Worm (Caenorhabditis elegans) whole organism, L2 larva: Measurements from ENCODE around the gene samp-1.
A peak's percentile ranks its signal among the peaks of the same experiment; 100 is the strongest.

Experiments used
- C34F6.9 ChIP-seq: fragments of 150-350 bp; optimal IDR thresholded peaks from 2 replicates; lab custom pipeline; 2014; ENCODE audit warnings: missing biosample characterization, missing genetic modification characterization
- F13H6.1 ChIP-seq: sonication (generic microtip); optimal IDR thresholded peaks from 2 replicates; lab custom pipeline; 2016; ENCODE audit warnings: missing genetic modification characterization, missing compliant biosample characterization
- R02D3.7 ChIP-seq: fragments of 150-350 bp; optimal IDR thresholded peaks from 2 replicates; lab custom pipeline; 2014; ENCODE audit warnings: missing biosample characterization, missing genetic modification characterization
- Y55F3AM.14 ChIP-seq: fragments of 200-800 bp; sonication (Bioruptor generic); optimal IDR thresholded peaks from 2 replicates; lab custom pipeline; 2018; ENCODE audit warnings: mild to moderate bottlenecking, missing genetic modification characterization, missing compliant biosample characterization
- ZK546.5 ChIP-seq: sonication (generic microtip); optimal IDR thresholded peaks from 2 replicates; lab custom pipeline; 2017; ENCODE audit warnings: missing biosample characterization, missing genetic modification characterization
- alr-1 ChIP-seq: fragments of 150-350 bp; optimal IDR thresholded peaks from 2 replicates; lab custom pipeline; 2014; ENCODE audit warnings: missing biosample characterization, missing genetic modification characterization
- aly-2 ChIP-seq: fragments of 150-350 bp; optimal IDR thresholded peaks from 2 replicates; lab custom pipeline; 2014; ENCODE audit warnings: missing biosample characterization, missing genetic modification characterization
- ama-1 ChIP-seq: fragments of 150-350 bp; optimal IDR thresholded peaks from 2 replicates; lab custom pipeline; 2018; ENCODE audit warnings: inconsistent platforms
- blmp-1 ChIP-seq: sonication (generic microtip); optimal IDR thresholded peaks from 2 replicates; lab custom pipeline; 2017; ENCODE audit warnings: missing genetic modification characterization, mild to moderate bottlenecking, missing compliant biosample characterization, antibody characterized with exemption, moderate library complexity; ENCODE audit not compliant: insufficient read depth
- ceh-16 ChIP-seq: fragments of 150-350 bp; optimal IDR thresholded peaks from 2 replicates; lab custom pipeline; 2014; ENCODE audit warnings: missing biosample characterization, missing genetic modification characterization
- ceh-82 ChIP-seq: fragments of 150-350 bp; optimal IDR thresholded peaks from 2 replicates; lab custom pipeline; 2014; ENCODE audit warnings: missing biosample characterization, missing genetic modification characterization
- crh-2 ChIP-seq: sonication (generic microtip); optimal IDR thresholded peaks from 2 replicates; lab custom pipeline; 2017; ENCODE audit warnings: missing biosample characterization, missing genetic modification characterization
- egl-27 ChIP-seq: sonication (generic microtip); optimal IDR thresholded peaks from 3 replicates; lab custom pipeline; 2017; ENCODE audit warnings: missing biosample characterization, missing genetic modification reagents, missing genetic modification characterization
- fos-1 ChIP-seq: fragments of 150-350 bp; optimal IDR thresholded peaks from 2 replicates; lab custom pipeline; 2014; ENCODE audit warnings: missing biosample characterization, missing genetic modification characterization
- gmeb-1 ChIP-seq: fragments of 150-350 bp; optimal IDR thresholded peaks from 2 replicates; lab custom pipeline; 2014; ENCODE audit warnings: missing biosample characterization, missing genetic modification characterization
- lin-13 ChIP-seq: fragments of 150-350 bp; optimal IDR thresholded peaks from 2 replicates; lab custom pipeline; 2014; ENCODE audit warnings: missing biosample characterization, missing genetic modification reagents, missing genetic modification characterization
- lin-39 ChIP-seq: fragments of 150-350 bp; optimal IDR thresholded peaks from 2 replicates; lab custom pipeline; 2014; ENCODE audit warnings: missing biosample characterization, missing genetic modification reagents, missing genetic modification characterization
- lsy-2 ChIP-seq, 2 experiments: fragments of 150-350 bp in 1 of 2; sonication (generic microtip) in 1 of 2; optimal IDR thresholded peaks; 2 replicates each; lab custom pipeline; 2014 to 2017; ENCODE audit warnings: missing biosample characterization in 2 of 2, missing genetic modification characterization in 2 of 2
- mab-5 ChIP-seq: fragments of 150-350 bp; optimal IDR thresholded peaks from 2 replicates; lab custom pipeline; 2014; ENCODE audit warnings: missing biosample characterization, missing genetic modification characterization
- mbf-1 ChIP-seq: sonication (generic microtip); optimal IDR thresholded peaks from 2 replicates; lab custom pipeline; 2017; ENCODE audit warnings: missing biosample characterization, missing genetic modification characterization
- mdl-1 ChIP-seq, 2 experiments: fragments of 150-350 bp in 1 of 2; sonication (generic microtip) in 1 of 2; optimal IDR thresholded peaks; 2 replicates each; lab custom pipeline; 2017; ENCODE audit warnings: missing biosample characterization in 2 of 2, missing genetic modification characterization in 2 of 2
- nhr-10 ChIP-seq: sonication (generic microtip); optimal IDR thresholded peaks from 2 replicates; lab custom pipeline; 2017; ENCODE audit warnings: missing biosample characterization, missing genetic modification characterization
- nhr-11 ChIP-seq: fragments of 150-350 bp; optimal IDR thresholded peaks from 2 replicates; lab custom pipeline; 2014; ENCODE audit warnings: missing biosample characterization, missing genetic modification characterization
- nhr-12 ChIP-seq: fragments of 150-350 bp; optimal IDR thresholded peaks from 2 replicates; lab custom pipeline; 2014; ENCODE audit warnings: missing biosample characterization, missing genetic modification characterization
- nhr-129 ChIP-seq: fragments of 150-350 bp; optimal IDR thresholded peaks from 2 replicates; lab custom pipeline; 2014; ENCODE audit warnings: missing biosample characterization, missing genetic modification characterization
- nhr-21 ChIP-seq: fragments of 150-350 bp; optimal IDR thresholded peaks from 2 replicates; lab custom pipeline; 2014; ENCODE audit warnings: missing biosample characterization, missing genetic modification characterization
- nhr-23 ChIP-seq: fragments of 150-350 bp; optimal IDR thresholded peaks from 2 replicates; lab custom pipeline; 2014; ENCODE audit warnings: missing biosample characterization, missing genetic modification reagents, missing genetic modification characterization
- nhr-237 ChIP-seq: fragments of 150-350 bp; optimal IDR thresholded peaks from 2 replicates; lab custom pipeline; 2014; ENCODE audit warnings: missing biosample characterization, missing genetic modification characterization
- nhr-25 ChIP-seq: fragments of 150-350 bp; sonication (generic microtip); optimal IDR thresholded peaks from 3 replicates; lab custom pipeline; 2014; ENCODE audit warnings: missing biosample characterization, missing genetic modification characterization
- nhr-6 ChIP-seq: fragments of 150-350 bp; optimal IDR thresholded peaks from 2 replicates; lab custom pipeline; 2014; ENCODE audit warnings: missing biosample characterization, missing genetic modification characterization
- nhr-77 ChIP-seq: fragments of 150-350 bp; optimal IDR thresholded peaks from 2 replicates; lab custom pipeline; 2014; ENCODE audit warnings: missing biosample characterization, missing genetic modification characterization
- peb-1 ChIP-seq: fragments of 150-350 bp; optimal IDR thresholded peaks from 2 replicates; lab custom pipeline; 2014; ENCODE audit warnings: missing biosample characterization, missing genetic modification characterization
- sem-4 ChIP-seq: fragments of 150-350 bp; optimal IDR thresholded peaks from 2 replicates; lab custom pipeline; 2014; ENCODE audit warnings: missing biosample characterization, missing genetic modification reagents, missing genetic modification characterization
- skn-1 ChIP-seq: sonication (generic microtip); optimal IDR thresholded peaks from 2 replicates; lab custom pipeline; 2017; ENCODE audit warnings: missing biosample characterization, missing genetic modification characterization
- sma-3 ChIP-seq: sonication (generic microtip); optimal IDR thresholded peaks from 2 replicates; lab custom pipeline; 2016; ENCODE audit warnings: missing genetic modification reagents, missing genetic modification characterization, missing compliant biosample characterization
- sma-9 ChIP-seq, 2 experiments: fragments of 150-350 bp in 1 of 2; sonication (generic microtip) in 1 of 2; optimal IDR thresholded peaks; 2 replicates each; lab custom pipeline; 2014 to 2016; ENCODE audit warnings: missing genetic modification characterization in 2 of 2, mild to moderate bottlenecking in 1 of 2, missing biosample characterization in 1 of 2, missing compliant biosample characterization in 1 of 2, missing genetic modification reagents in 1 of 2, moderate library complexity in 1 of 2
- snpc-4 ChIP-seq: fragments of 150-350 bp; optimal IDR thresholded peaks from 2 replicates; lab custom pipeline; 2014; ENCODE audit warnings: missing biosample characterization, missing genetic modification characterization
- unc-39 ChIP-seq: fragments of 150-350 bp; optimal IDR thresholded peaks from 2 replicates; lab custom pipeline; 2014; ENCODE audit warnings: missing biosample characterization, missing genetic modification characterization
- unc-55 ChIP-seq: fragments of 150-350 bp; sonication (generic microtip); optimal IDR thresholded peaks from 3 replicates; lab custom pipeline; 2014; ENCODE audit warnings: missing biosample characterization, missing genetic modification reagents, missing genetic modification characterization
- unc-62 ChIP-seq: fragments of 150-350 bp; optimal IDR thresholded peaks from 2 replicates; lab custom pipeline; 2014; ENCODE audit warnings: missing biosample characterization, missing genetic modification reagents, missing genetic modification characterization
- zag-1 ChIP-seq: fragments of 150-350 bp; optimal IDR thresholded peaks from 2 replicates; lab custom pipeline; 2014; ENCODE audit warnings: missing biosample characterization, missing genetic modification characterization
- ztf-1 ChIP-seq: fragments of 200-800 bp; sonication (Bioruptor generic); conservative IDR thresholded peaks from 2 replicates; pipeline ENCODE4 v1.3.6; 2022; ENCODE audit warnings: missing genetic modification characterization, missing compliant biosample characterization
- ztf-11 ChIP-seq: sonication (generic microtip); optimal IDR thresholded peaks from 2 replicates; lab custom pipeline; 2017; ENCODE audit warnings: missing biosample characterization, missing genetic modification characterization
- ztf-4 ChIP-seq: fragments of 150-350 bp; optimal IDR thresholded peaks from 2 replicates; lab custom pipeline; 2014; ENCODE audit warnings: missing biosample characterization, missing genetic modification characterization

The samp-1 gene

ce11 chrII:11339507-11339906 lies 36.8 kb downstream of the samp-1 start, which contains the start of gene rmd-3:
Gene rmd-3 (minus strand): TSS chrII:11339607.
- no peak for TF ChIP-seq ztf-1 (GFP tag; lab: Robert Waterston, UW)

ce11 chrII:11343300-11343869 lies 40.7 kb downstream of the samp-1 start, which contains the start of gene lgc-20:
Gene lgc-20 (minus strand): TSS chrII:11343610.
- TF ChIP-seq mdl-1 (tag; optimal IDR thresholded peaks at IDR 0.05; lab: Kevin White, UChicago), result no peak
- TF ChIP-seq lsy-2 (tag; optimal IDR thresholded peaks at IDR 0.05; lab: Kevin White, UChicago), result no peak
- TF ChIP-seq ztf-11 (tag; lab: Kevin White, UChicago), result no peak
- no peak for TF ChIP-seq Y55F3AM.14 (GFP tag; lab: Kevin White, UChicago)
- TF ChIP-seq sem-4, result no peak
- TF ChIP-seq ceh-16 (tag; lab: Kevin White, UChicago), result no peak
- TF ChIP-seq gmeb-1, result no peak
- no peak for TF ChIP-seq nhr-77 (tag; lab: Kevin White, UChicago)
- no peak for TF ChIP-seq skn-1 (tag; lab: Kevin White, UChicago)
- no peak for TF ChIP-seq ZK546.5 (tag; lab: Kevin White, UChicago)
- TF ChIP-seq C34F6.9 (tag; lab: Kevin White, UChicago), result no peak
- TF ChIP-seq R02D3.7 (tag; lab: Kevin White, UChicago), result no peak
- no peak for TF ChIP-seq nhr-237 (tag; lab: Kevin White, UChicago)
- TF ChIP-seq ceh-82 (tag; lab: Kevin White, UChicago), result no peak
- no peak for TF ChIP-seq nhr-12
- no peak for TF ChIP-seq fos-1 (tag; lab: Kevin White, UChicago)
- no peak for TF ChIP-seq ama-1 (lab: Kevin White, UChicago)

- TF ChIP-seq alr-1 (tag; lab: Kevin White, UChicago) (no peak), ztf-11 (tag; lab: Kevin White, UChicago) (no peak), ama-1 (lab: Kevin White, UChicago) (no peak), skn-1 (tag; lab: Kevin White, UChicago) (no peak), unc-55 (no peak), unc-39 (tag; lab: Kevin White, UChicago) (no peak), zag-1 (tag; lab: Kevin White, UChicago) (no peak), mbf-1 (tag; lab: Kevin White, UChicago) (no peak), mdl-1 (tag; optimal IDR thresholded peaks at IDR 0.05; lab: Kevin White, UChicago) (no peak), egl-27 (tag; lab: Kevin White, UChicago) (no peak), aly-2 (tag; lab: Kevin White, UChicago) (no peak), sma-9 (GFP tag; optimal IDR thresholded peaks at IDR 0.05; lab: Kevin White, UChicago) (no peak), sma-9 (tag; optimal IDR thresholded peaks at IDR 0.05; lab: Kevin White, UChicago) (no peak), nhr-77 (tag; lab: Kevin White, UChicago) (no peak), snpc-4 (tag; lab: Kevin White, UChicago) (no peak), blmp-1 (tag; lab: Kevin White, UChicago) (no peak), ceh-16 (tag; lab: Kevin White, UChicago) (no peak), nhr-12 (no peak)
- TF ChIP-seq, all 48 proteins: peak for 0
Measured at ce11 chrII:11344554-11344953, 41.9 kb downstream of the samp-1 start.

ce11 chrII:11345570-11346029 lies 42.9 kb downstream of the samp-1 start, which contains the start of gene nduf-11:
Gene nduf-11 (minus strand): TSS chrII:11345620.
- TF ChIP-seq R02D3.7 (tag; lab: Kevin White, UChicago) (peak; percentile 57), fos-1 (tag; lab: Kevin White, UChicago) (peak; percentile 59), zag-1 (tag; lab: Kevin White, UChicago) (peak; percentile 5), nhr-129 (tag; lab: Kevin White, UChicago) (peak; percentile 69), sem-4 (peak; percentile 77), lin-13 (GFP tag; lab: Kevin White, UChicago) (peak; percentile 85), ama-1 (lab: Kevin White, UChicago) (peak; percentile 65), peb-1 (tag; lab: Kevin White, UChicago) (no peak), ztf-1 (GFP tag; lab: Robert Waterston, UW) (no peak), nhr-11 (no peak), skn-1 (tag; lab: Kevin White, UChicago) (peak; percentile 33), mab-5 (tag; lab: Kevin White, UChicago) (peak; percentile 72), blmp-1 (tag; lab: Kevin White, UChicago) (no peak), ztf-11 (tag; lab: Kevin White, UChicago) (no peak), egl-27 (tag; lab: Kevin White, UChicago) (peak; percentile 4), alr-1 (tag; lab: Kevin White, UChicago) (no peak), mdl-1 (tag; optimal IDR thresholded peaks at IDR 0.05; lab: Kevin White, UChicago) (peak in 1 of 2 experiments; percentile 7), lin-39 (tag; lab: Kevin White, UChicago) (no peak), nhr-6 (tag; lab: Kevin White, UChicago) (no peak), nhr-21 (tag; lab: Kevin White, UChicago) (peak; percentile 75), nhr-23 (tag; lab: Kevin White, UChicago) (no peak), nhr-25 (peak; percentile 92), sma-3 (peak; percentile 84), gmeb-1 (peak; percentile 99), nhr-10 (tag; lab: Kevin White, UChicago) (peak; percentile 58), F13H6.1 (tag; lab: Kevin White, UChicago) (peak; percentile 81), ztf-4 (tag; lab: Kevin White, UChicago) (peak; percentile 65), crh-2 (tag; lab: Kevin White, UChicago) (peak; percentile 89), unc-62 (GFP tag; lab: Kevin White, UChicago) (no peak), ceh-16 (tag; lab: Kevin White, UChicago) (no peak), C34F6.9 (tag; lab: Kevin White, UChicago) (peak; percentile 90)
